Worm (Caenorhabditis elegans): ENCODE data around the gene C34C12.12.

DNA sequence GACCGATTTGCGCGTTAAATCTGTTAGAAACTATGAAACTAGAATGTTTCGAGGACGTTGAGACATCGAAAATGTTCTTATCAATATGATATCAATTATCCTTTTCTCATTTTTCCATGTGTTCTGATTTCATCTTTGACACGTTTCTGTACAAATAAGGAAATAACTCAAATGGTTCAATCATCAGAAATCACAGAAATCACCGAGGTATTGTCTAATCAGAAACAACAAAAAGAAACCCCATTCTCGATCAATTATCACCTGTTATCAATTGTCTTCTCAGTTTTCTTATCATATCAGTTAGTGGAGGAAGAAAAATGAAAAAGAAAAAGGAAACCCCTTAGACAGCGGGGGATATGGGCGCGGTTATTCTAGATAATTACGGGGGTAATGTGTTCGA, 17.8 kb upstream of the C34C12.12 start:
- TF ChIP-seq pqm-1 (tag; optimal IDR thresholded peaks at IDR 0.05) (peak; percentile 23), skn-1 (tag; optimal IDR thresholded peaks at IDR 0.05) (no peak)
